Fruit fly (Drosophila melanogaster): ENCODE data around the gene Ccdc85.

The Ccdc85 gene

DNA sequence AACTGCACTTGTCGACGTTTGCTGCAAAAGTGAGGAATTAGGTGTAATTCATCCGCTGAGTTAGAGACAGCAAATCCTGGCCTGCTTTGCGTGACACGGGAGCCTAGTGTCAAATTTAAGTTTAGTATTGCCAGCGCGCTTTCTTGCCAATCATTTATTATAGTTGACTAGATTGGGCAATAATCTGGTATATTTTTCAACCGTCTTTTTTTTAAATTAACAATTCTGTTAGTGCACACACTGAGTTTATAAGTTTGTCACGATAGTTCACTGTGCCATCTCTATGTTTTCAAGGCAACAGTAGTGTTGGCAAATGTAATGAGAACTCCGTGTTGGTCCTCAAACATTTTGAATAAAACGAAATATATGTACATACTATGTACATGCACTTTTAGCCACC, 22.3 kb upstream of the Ccdc85 start, which contains the start of the genes CG9641 and CG3165 (continued):
- TF ChIP-seq CG31224 (GFP tag; IDR thresholded peaks at IDR 0.05) (peak; percentile 49; the same call in 1 of the 2 replicates), dati (GFP tag; IDR thresholded peaks at IDR 0.05) (no peak), CG14965 (GFP tag; optimal IDR thresholded peaks at IDR 0.05; ENCODE audit: borderline replicate concordance) (no peak), Hr78 (GFP tag; optimal IDR thresholded peaks at IDR 0.05) (no peak), zfh1 (GFP tag; IDR thresholded peaks at IDR 0.05) (peak; percentile 86), Taf1 (GFP tag; IDR thresholded peaks at IDR 0.05) (peak; percentile 58; the same call in 1 of the 2 replicates), Ets97D (GFP tag; optimal IDR thresholded peaks at IDR 0.05) (peak; percentile 86), CG42726 (GFP tag; IDR thresholded peaks at IDR 0.05; ENCODE audit: partially characterized antibody) (no peak; the same call in 1 of the 2 replicates), CG43689 (GFP tag; IDR thresholded peaks at IDR 0.05) (peak; percentile 52), BtbVII (GFP tag; optimal IDR thresholded peaks at IDR 0.05) (no peak), sens (GFP tag) (peak; percentile 98), zf30C (GFP tag; optimal IDR thresholded peaks at IDR 0.05) (no peak), B-H2 (GFP tag; optimal IDR thresholded peaks at IDR 0.05) (peak; percentile 91), toy (GFP tag; IDR thresholded peaks at IDR 0.05) (no peak), CG5180 (GFP tag; optimal IDR thresholded peaks at IDR 0.05) (no peak), CG1647 (GFP tag; optimal IDR thresholded peaks at IDR 0.05) (peak; percentile 84), prd (optimal IDR thresholded peaks at IDR 0.05) (no peak), prd (GFP tag; IDR thresholded peaks at IDR 0.05) (peak; percentile 90), NC2α (GFP tag; optimal IDR thresholded peaks at IDR 0.05) (peak; percentile 70), Deaf1 (tag; optimal IDR thresholded peaks at IDR 0.05) (no peak), CG18476 (GFP tag; optimal IDR thresholded peaks at IDR 0.05) (peak; percentile 77), CG11398 (GFP tag; optimal IDR thresholded peaks at IDR 0.05) (peak; percentile 82), ap (GFP tag; IDR thresholded peaks at IDR 0.05) (peak; percentile 45; the same call in 1 of the 2 replicates), Chrac-16 (GFP tag; optimal IDR thresholded peaks at IDR 0.05) (peak; percentile 87), Gsc (GFP tag; IDR thresholded peaks at IDR 0.05) (no peak), CG2678 (tag; optimal IDR thresholded peaks at IDR 0.05) (no peak), CG9932 (GFP tag; IDR thresholded peaks at IDR 0.05) (peak; percentile 91), Fer2 (tag; optimal IDR thresholded peaks at IDR 0.05) (peak; percentile 70), ara (GFP tag; IDR thresholded peaks at IDR 0.05) (peak; percentile 76), CG1602 (GFP tag; optimal IDR thresholded peaks at IDR 0.05) (peak; percentile 82), en (GFP tag; optimal IDR thresholded peaks at IDR 0.05) (peak; percentile 59), p53 (GFP tag; optimal IDR thresholded peaks at IDR 0.05) (peak; percentile 72), CG2875 (GFP tag; optimal IDR thresholded peaks at IDR 0.05) (peak; percentile 33), CG8281 (tag; optimal IDR thresholded peaks at IDR 0.05) (no peak), CG7786 (GFP tag; optimal IDR thresholded peaks at IDR 0.05) (peak; percentile 89), exex (tag; optimal IDR thresholded peaks at IDR 0.05) (no peak), CG34376 (GFP tag; optimal IDR thresholded peaks at IDR 0.05) (peak; percentile 76), CG3407 (GFP tag; optimal IDR thresholded peaks at IDR 0.05) (no peak), CG4730 (GFP tag; IDR thresholded peaks at IDR 0.05) (peak; percentile 69), Atf-2 (GFP tag; optimal IDR thresholded peaks at IDR 0.05) (peak; percentile 92), sna (GFP tag; IDR thresholded peaks at IDR 0.05; ENCODE audit: partially characterized antibody) (peak; percentile 99), CG11560 (tag; IDR thresholded peaks at IDR 0.05) (peak; percentile 72; the same call in 2 of the 3 replicates), ranshi (GFP tag; IDR thresholded peaks at IDR 0.05) (peak; percentile 78; the same call in 1 of the 2 replicates), CG10267 (tag; optimal IDR thresholded peaks at IDR 0.05) (peak; percentile 99), tll (GFP tag; optimal IDR thresholded peaks at IDR 0.05) (peak in 1 of 2 experiments; percentile 29), otp (GFP tag; IDR thresholded peaks at IDR 0.05) (peak; percentile 55; the same call in 1 of the 3 replicates), Drgx (GFP tag; IDR thresholded peaks at IDR 0.05) (peak; percentile 77), MTF-1 (GFP tag; optimal IDR thresholded peaks at IDR 0.05; ENCODE audit: borderline replicate concordance) (peak; percentile 51), wor (GFP tag; IDR thresholded peaks at IDR 0.05) (peak; percentile 57; the same call in 1 of the 2 replicates), Dbx (GFP tag; IDR thresholded peaks at IDR 0.05) (peak; percentile 86), CG7963 (GFP tag; IDR thresholded peaks at IDR 0.05; ENCODE audit: partially characterized antibody) (peak; percentile 64)

Data from whole organism, embryonic.